Worm (Caenorhabditis elegans) whole organism, L2 larva: ENCODE measurements around the gene sre-48.

ENCODE experiments used
- dmd-4 ChIP-seq: sonication (generic microtip); optimal IDR thresholded peaks from 2 replicates; lab custom pipeline; 2017; ENCODE audit warnings: missing biosample characterization, missing genetic modification characterization
- elt-3 ChIP-seq: sonication (generic microtip); optimal IDR thresholded peaks from 2 replicates; lab custom pipeline; 2017; ENCODE audit warnings: missing biosample characterization, missing genetic modification characterization
- lsy-2 ChIP-seq, 2 experiments: fragments of 150-350 bp in 1 of 2; sonication (generic microtip) in 1 of 2; optimal IDR thresholded peaks; 2 replicates each; lab custom pipeline; 2014 to 2017; ENCODE audit warnings: missing biosample characterization in 2 of 2, missing genetic modification characterization in 2 of 2
- mdl-1 ChIP-seq, 2 experiments: fragments of 150-350 bp in 1 of 2; sonication (generic microtip) in 1 of 2; optimal IDR thresholded peaks; 2 replicates each; lab custom pipeline; 2017; ENCODE audit warnings: missing biosample characterization in 2 of 2, missing genetic modification characterization in 2 of 2
- nhr-10 ChIP-seq: sonication (generic microtip); optimal IDR thresholded peaks from 2 replicates; lab custom pipeline; 2017; ENCODE audit warnings: missing biosample characterization, missing genetic modification characterization
- nhr-11 ChIP-seq: fragments of 150-350 bp; optimal IDR thresholded peaks from 2 replicates; lab custom pipeline; 2014; ENCODE audit warnings: missing biosample characterization, missing genetic modification characterization
- peb-1 ChIP-seq: fragments of 150-350 bp; optimal IDR thresholded peaks from 2 replicates; lab custom pipeline; 2014; ENCODE audit warnings: missing biosample characterization, missing genetic modification characterization
- sma-9 ChIP-seq, 2 experiments: fragments of 150-350 bp in 1 of 2; sonication (generic microtip) in 1 of 2; optimal IDR thresholded peaks; 2 replicates each; lab custom pipeline; 2014 to 2016; ENCODE audit warnings: missing genetic modification characterization in 2 of 2, mild to moderate bottlenecking in 1 of 2, missing biosample characterization in 1 of 2, missing compliant biosample characterization in 1 of 2, missing genetic modification reagents in 1 of 2, moderate library complexity in 1 of 2
- snpc-4 ChIP-seq: fragments of 150-350 bp; optimal IDR thresholded peaks from 2 replicates; lab custom pipeline; 2014; ENCODE audit warnings: missing biosample characterization, missing genetic modification characterization

ce11 chrII:13977701-13978100 lies 2.0 kb downstream of the sre-48 start:
- TF ChIP-seq lsy-2 (tag; optimal IDR thresholded peaks at IDR 0.05; lab: Kevin White, UChicago), result no peak
- TF ChIP-seq snpc-4, result no peak
- TF ChIP-seq nhr-10, result no peak
- TF ChIP-seq nhr-11 (tag; lab: Kevin White, UChicago), result no peak
- no peak for TF ChIP-seq mdl-1 (tag; optimal IDR thresholded peaks at IDR 0.05; lab: Kevin White, UChicago)
- no peak for TF ChIP-seq sma-9 (GFP tag; optimal IDR thresholded peaks at IDR 0.05; lab: Kevin White, UChicago)
- no peak for TF ChIP-seq sma-9 (tag; optimal IDR thresholded peaks at IDR 0.05; lab: Kevin White, UChicago)
- TF ChIP-seq elt-3 (tag; lab: Kevin White, UChicago), result no peak
- TF ChIP-seq peb-1 (tag; lab: Kevin White, UChicago), result no peak
- TF ChIP-seq dmd-4 (tag; lab: Kevin White, UChicago), result no peak
